Worm (Caenorhabditis elegans) whole organism, young adult: ENCODE results near the gene ccdc-47.

Experiments
- B0336.3 ChIP-seq: fragments of 200-800 bp; sonication (Bioruptor generic); IDR thresholded peaks from 2 replicates; pipeline ENCODE4 v1.3.6; 2022; ENCODE audit warnings: missing genetic modification characterization, missing compliant biosample characterization
- F10E7.11 ChIP-seq: sonication (generic microtip); optimal IDR thresholded peaks from 2 replicates; lab custom pipeline; 2017; ENCODE audit warnings: mild to moderate bottlenecking, missing genetic modification characterization, moderate library complexity, missing compliant biosample characterization
- F33H1.4 ChIP-seq: fragments of 200-800 bp; sonication (Bioruptor generic); IDR thresholded peaks from 2 replicates; pipeline ENCODE4 v1.3.6; 2022; ENCODE audit warnings: missing genetic modification reagents, missing genetic modification characterization, missing compliant biosample characterization
- F37B4.10 ChIP-seq: fragments of 200-800 bp; sonication (Bioruptor generic); IDR thresholded peaks from 2 replicates; pipeline ENCODE4 v1.3.6; 2022; ENCODE audit warnings: missing genetic modification characterization, missing compliant biosample characterization
- F39B2.1 ChIP-seq: fragments of 200-800 bp; sonication (Bioruptor generic); IDR thresholded peaks from 2 replicates; pipeline ENCODE4 v1.3.6; 2022; ENCODE audit warnings: missing genetic modification reagents, missing genetic modification characterization, missing compliant biosample characterization
- K11D2.4 ChIP-seq: fragments of 200-800 bp; sonication (Bioruptor generic); IDR thresholded peaks from 2 replicates; pipeline ENCODE4 v1.3.6; 2022; ENCODE audit warnings: missing genetic modification reagents, missing genetic modification characterization, missing compliant biosample characterization
- K12H6.12 ChIP-seq: fragments of 200-800 bp; sonication (Bioruptor generic); optimal IDR thresholded peaks from 2 replicates; lab custom pipeline; 2018; ENCODE audit warnings: mild to moderate bottlenecking, missing genetic modification characterization, missing compliant biosample characterization
- Y53G8AR.9 ChIP-seq: fragments of 200-800 bp; sonication (Bioruptor generic); conservative IDR thresholded peaks from 2 replicates; pipeline ENCODE4 v1.3.6; 2022; ENCODE audit warnings: missing genetic modification reagents, missing genetic modification characterization, missing compliant biosample characterization
- attf-3 ChIP-seq: fragments of 200-800 bp; sonication (Bioruptor generic); conservative IDR thresholded peaks from 2 replicates; pipeline ENCODE4 v1.3.6; 2022; ENCODE audit warnings: missing genetic modification reagents, missing genetic modification characterization, missing compliant biosample characterization
- attf-5 ChIP-seq: fragments of 200-800 bp; sonication (Bioruptor generic); optimal IDR thresholded peaks from 2 replicates; lab custom pipeline; 2018; ENCODE audit warnings: mild to moderate bottlenecking, missing genetic modification characterization, missing compliant biosample characterization
- bed-2 ChIP-seq: fragments of 200-800 bp; sonication (Bioruptor generic); IDR thresholded peaks from 2 replicates; pipeline ENCODE4 v1.3.6; 2022; ENCODE audit warnings: missing genetic modification reagents, missing genetic modification characterization, missing compliant biosample characterization
- ccch-3 ChIP-seq: fragments of 200-800 bp; sonication (Bioruptor generic); optimal IDR thresholded peaks from 2 replicates; lab custom pipeline; 2018; ENCODE audit warnings: mild to moderate bottlenecking, missing genetic modification characterization, missing compliant biosample characterization
- cebp-1 ChIP-seq, 2 experiments: fragments of 200-800 bp in 1 of 2; sonication (Bioruptor generic) in 1 of 2; sonication (generic microtip) in 1 of 2; IDR thresholded peaks in 1 of 2; optimal IDR thresholded peaks in 1 of 2; 2 replicates each; pipeline versions ENCODE4 v1.3.6 to Lab custom; 2017 to 2022; ENCODE audit warnings: missing compliant biosample characterization in 2 of 2, missing genetic modification characterization in 2 of 2, mild to moderate bottlenecking in 1 of 2, missing genetic modification reagents in 1 of 2, moderate library complexity in 1 of 2
- cebp-2 ChIP-seq: fragments of 200-800 bp; sonication (Bioruptor generic); IDR thresholded peaks from 2 replicates; pipeline ENCODE4 v1.3.6; 2022; ENCODE audit warnings: missing genetic modification characterization, missing compliant biosample characterization
- ceh-40 ChIP-seq: fragments of 200-800 bp; sonication (Bioruptor generic); IDR thresholded peaks from 2 replicates; pipeline ENCODE4 v1.3.6; 2022; ENCODE audit warnings: missing genetic modification characterization, missing compliant biosample characterization
- ceh-91 ChIP-seq: fragments of 200-800 bp; sonication (Bioruptor generic); IDR thresholded peaks from 2 replicates; pipeline ENCODE4 v1.3.6; 2022; ENCODE audit warnings: missing genetic modification reagents, missing genetic modification characterization, missing compliant biosample characterization
- chd-7 ChIP-seq: sonication (generic microtip); optimal IDR thresholded peaks from 2 replicates; lab custom pipeline; 2016; ENCODE audit warnings: mild to moderate bottlenecking, missing genetic modification characterization, moderate library complexity, missing compliant biosample characterization
- dox-1 ChIP-seq: fragments of 200-800 bp; sonication (Bioruptor generic); IDR thresholded peaks from 2 replicates; pipeline ENCODE4 v1.3.6; 2022; ENCODE audit warnings: missing genetic modification reagents, missing genetic modification characterization, missing compliant biosample characterization
- dpff-1 ChIP-seq: sonication (generic microtip); optimal IDR thresholded peaks from 2 replicates; lab custom pipeline; 2017; ENCODE audit warnings: mild to moderate bottlenecking, missing genetic modification characterization, missing compliant biosample characterization
- fkh-3 ChIP-seq: sonication (generic microtip); optimal IDR thresholded peaks from 2 replicates; lab custom pipeline; 2016; ENCODE audit warnings: mild to moderate bottlenecking, missing genetic modification characterization, missing compliant biosample characterization
- gei-17 ChIP-seq: fragments of 200-800 bp; sonication (Bioruptor generic); optimal IDR thresholded peaks from 2 replicates; lab custom pipeline; 2018; ENCODE audit warnings: mild to moderate bottlenecking, missing genetic modification characterization, missing compliant biosample characterization
- hlh-26 ChIP-seq: fragments of 200-800 bp; sonication (Bioruptor generic); conservative IDR thresholded peaks from 2 replicates; pipeline ENCODE4 v1.3.6; 2022; ENCODE audit warnings: missing genetic modification reagents, missing genetic modification characterization, missing compliant biosample characterization
- hmg-1.2 ChIP-seq: fragments of 200-800 bp; sonication (Bioruptor generic); IDR thresholded peaks from 2 replicates; pipeline ENCODE4 v1.3.6; 2022; ENCODE audit warnings: missing genetic modification reagents, missing genetic modification characterization, missing compliant biosample characterization
- hrde-1 ChIP-seq: sonication (generic microtip); optimal IDR thresholded peaks from 2 replicates; lab custom pipeline; 2016; ENCODE audit warnings: missing genetic modification characterization, mild to moderate bottlenecking, missing compliant biosample characterization, moderate library complexity, missing genotype, missing genetic modification reagents, borderline replicate concordance
- lin-35 ChIP-seq, 3 experiments: fragments of 150-350 bp in 2 of 3; sonication (generic microtip) in 1 of 3; optimal IDR thresholded peaks; 2 replicates each; lab custom pipeline; 2014 to 2018; ENCODE audit warnings: missing biosample characterization in 3 of 3, missing genetic modification characterization in 3 of 3, missing genetic modification reagents in 3 of 3
- lsl-1 ChIP-seq: fragments of 200-800 bp; sonication (Bioruptor generic); optimal IDR thresholded peaks from 2 replicates; lab custom pipeline; 2018; ENCODE audit warnings: mild to moderate bottlenecking, missing genetic modification characterization, moderate library complexity, missing compliant biosample characterization
- madf-10 ChIP-seq: sonication (generic microtip); optimal IDR thresholded peaks from 2 replicates; lab custom pipeline; 2016; ENCODE audit warnings: mild to moderate bottlenecking, missing genetic modification characterization, missing compliant biosample characterization
- madf-6 ChIP-seq: fragments of 200-800 bp; sonication (Bioruptor generic); IDR thresholded peaks from 2 replicates; pipeline ENCODE4 v1.3.6; 2022; ENCODE audit warnings: missing genetic modification reagents, missing genetic modification characterization, missing compliant biosample characterization
- mes-4 ChIP-seq: sonication (generic microtip); optimal IDR thresholded peaks from 2 replicates; lab custom pipeline; 2016; ENCODE audit warnings: missing genotype, missing genetic modification characterization, missing compliant biosample characterization
- nfyb-1 ChIP-seq: fragments of 200-800 bp; sonication (Bioruptor generic); IDR thresholded peaks from 2 replicates; pipeline ENCODE4 v1.3.6; 2022; ENCODE audit warnings: missing genetic modification reagents, missing genetic modification characterization, missing compliant biosample characterization
- nhr-120 ChIP-seq: fragments of 200-800 bp; sonication (Bioruptor generic); IDR thresholded peaks from 2 replicates; pipeline ENCODE4 v1.3.6; 2022; ENCODE audit warnings: missing genetic modification characterization, missing compliant biosample characterization
- nhr-27 ChIP-seq: fragments of 200-800 bp; sonication (Bioruptor generic); optimal IDR thresholded peaks from 2 replicates; lab custom pipeline; 2018; ENCODE audit warnings: mild to moderate bottlenecking, missing genetic modification characterization, moderate library complexity, missing compliant biosample characterization
- nhr-80 ChIP-seq: sonication (generic microtip); optimal IDR thresholded peaks from 2 replicates; lab custom pipeline; 2016; ENCODE audit warnings: missing genetic modification characterization, missing compliant biosample characterization
- rcor-1 ChIP-seq: fragments of 200-800 bp; sonication (Bioruptor generic); IDR thresholded peaks from 2 replicates; pipeline ENCODE4 v1.3.6; 2022; ENCODE audit warnings: missing genetic modification reagents, missing genetic modification characterization, missing compliant biosample characterization
- repo-1 ChIP-seq: sonication (generic microtip); optimal IDR thresholded peaks from 2 replicates; lab custom pipeline; 2017; ENCODE audit warnings: mild to moderate bottlenecking, missing genetic modification characterization, missing compliant biosample characterization
- rpc-1 ChIP-seq, 2 experiments: fragments of 150-350 bp in 1 of 2; sonication (generic microtip) in 1 of 2; optimal IDR thresholded peaks; 2 replicates each; lab custom pipeline; 2014 to 2018; ENCODE audit warnings: missing biosample characterization in 1 of 2, missing genetic modification characterization in 1 of 2, missing genetic modification reagents in 1 of 2, missing genotype in 1 of 2
- sea-2 ChIP-seq: fragments of 200-800 bp; sonication (Bioruptor generic); IDR thresholded peaks from 2 replicates; pipeline ENCODE4 v1.3.6; 2022; ENCODE audit warnings: missing genetic modification characterization, missing compliant biosample characterization
- somi-1 ChIP-seq: fragments of 200-800 bp; sonication (Bioruptor generic); optimal IDR thresholded peaks from 2 replicates; lab custom pipeline; 2018; ENCODE audit warnings: mild to moderate bottlenecking, missing genetic modification characterization, missing compliant biosample characterization
- tbp1 ChIP-seq: fragments of 200-800 bp; sonication (Bioruptor generic); optimal IDR thresholded peaks from 2 replicates; lab custom pipeline; 2018; ENCODE audit warnings: mild to moderate bottlenecking, missing genetic modification characterization, missing compliant biosample characterization
- tlf-1 ChIP-seq: fragments of 200-800 bp; sonication (Bioruptor generic); optimal IDR thresholded peaks from 2 replicates; lab custom pipeline; 2018; ENCODE audit warnings: mild to moderate bottlenecking, missing genetic modification characterization, missing compliant biosample characterization
- unc-130 ChIP-seq: sonication (generic microtip); optimal IDR thresholded peaks from 2 replicates; lab custom pipeline; 2016; ENCODE audit warnings: missing genetic modification reagents, missing genetic modification characterization, missing compliant biosample characterization
- xnd-1 ChIP-seq: sonication (generic microtip); optimal IDR thresholded peaks from 2 replicates; lab custom pipeline; 2016; ENCODE audit warnings: missing genotype, missing genetic modification reagents, missing genetic modification characterization, missing compliant biosample characterization
- zfh-2 ChIP-seq: fragments of 200-800 bp; sonication (Bioruptor generic); conservative IDR thresholded peaks from 2 replicates; pipeline ENCODE4 v1.3.6; 2022; ENCODE audit warnings: missing genetic modification reagents, missing genetic modification characterization, missing compliant biosample characterization
- ztf-22 ChIP-seq: fragments of 200-800 bp; sonication (Bioruptor generic); optimal IDR thresholded peaks from 2 replicates; lab custom pipeline; 2018; ENCODE audit warnings: mild to moderate bottlenecking, missing genetic modification characterization, moderate library complexity, missing compliant biosample characterization
- ztf-6 ChIP-seq: fragments of 200-800 bp; sonication (Bioruptor generic); IDR thresholded peaks from 2 replicates; pipeline ENCODE4 v1.3.6; 2022; ENCODE audit warnings: missing genetic modification reagents, missing genetic modification characterization, missing compliant biosample characterization

ccdc-47 gene

ce11 chrIII:3887586-3887985 is 29.2 kb upstream of the ccdc-47 start:
- TF ChIP-seq lsl-1 (GFP tag; lab: Kevin White, UChicago): no peak
- TF ChIP-seq nfyb-1: no peak
- no peak for TF ChIP-seq ztf-6 (GFP tag; lab: Robert Waterston, UW)
- TF ChIP-seq somi-1 (GFP tag; lab: Kevin White, UChicago): no peak
- TF ChIP-seq rpc-1 (optimal IDR thresholded peaks at IDR 0.05; lab: Kevin White, UChicago): no peak
- no peak for TF ChIP-seq rpc-1 (tag; optimal IDR thresholded peaks at IDR 0.05; lab: Kevin White, UChicago)
- TF ChIP-seq F37B4.10 (GFP tag; lab: Robert Waterston, UW): no peak
- no peak for TF ChIP-seq mes-4
- no peak for TF ChIP-seq nhr-27
- peak; percentile 74 for TF ChIP-seq dox-1 (GFP tag; lab: Robert Waterston, UW)
- TF ChIP-seq rcor-1 (GFP tag; lab: Robert Waterston, UW): no peak
- no peak for TF ChIP-seq ceh-40 (GFP tag; lab: Robert Waterston, UW)
- no peak for TF ChIP-seq ztf-22 (GFP tag; lab: Kevin White, UChicago)
- TF ChIP-seq F33H1.4: no peak
- peak; percentile 12 for TF ChIP-seq attf-5 (GFP tag; lab: Kevin White, UChicago)
- no peak for TF ChIP-seq sea-2 (GFP tag; lab: Robert Waterston, UW)
- TF ChIP-seq F10E7.11: no peak
- no peak for TF ChIP-seq zfh-2
- TF ChIP-seq F39B2.1 (GFP tag; lab: Robert Waterston, UW): no peak
- TF ChIP-seq gei-17: no peak
- TF ChIP-seq nhr-120 (GFP tag; lab: Robert Waterston, UW): no peak
- peak; percentile 24; the same call in 1 of the 2 replicates for TF ChIP-seq hmg-1.2 (GFP tag; lab: Robert Waterston, UW)
- no peak for TF ChIP-seq xnd-1 (tag; lab: Kevin White, UChicago)
- no peak for TF ChIP-seq lin-35 (GFP tag; optimal IDR thresholded peaks at IDR 0.05; lab: Kevin White, UChicago)
- no peak for TF ChIP-seq madf-6 (GFP tag; lab: Robert Waterston, UW)
- TF ChIP-seq fkh-3 (tag; lab: Kevin White, UChicago): no peak
- no peak for TF ChIP-seq Y53G8AR.9 (GFP tag; lab: Robert Waterston, UW)
- no peak for TF ChIP-seq tbp1 (GFP tag; lab: Kevin White, UChicago)
- TF ChIP-seq bed-2 (GFP tag; lab: Robert Waterston, UW): no peak
- TF ChIP-seq chd-7 (tag; lab: Kevin White, UChicago): no peak
- no peak for TF ChIP-seq cebp-2 (GFP tag; lab: Robert Waterston, UW)
- no peak for TF ChIP-seq ccch-3 (GFP tag; lab: Kevin White, UChicago)
- TF ChIP-seq cebp-1 (GFP tag; IDR thresholded peaks at IDR 0.05; lab: Robert Waterston, UW): no peak
- peak; percentile 48 for TF ChIP-seq cebp-1 (tag; optimal IDR thresholded peaks at IDR 0.05; lab: Kevin White, UChicago)
- peak; percentile 91 for TF ChIP-seq nhr-80 (tag; lab: Kevin White, UChicago)
- no peak for TF ChIP-seq B0336.3
- TF ChIP-seq ceh-91 (GFP tag; lab: Robert Waterston, UW): no peak

- TF ChIP-seq unc-130 (GFP tag; lab: Kevin White, UChicago) (no peak), ceh-91 (GFP tag; lab: Robert Waterston, UW) (no peak), hrde-1 (tag; lab: Kevin White, UChicago) (no peak), F33H1.4 (no peak), tbp1 (GFP tag; lab: Kevin White, UChicago) (no peak), nhr-120 (GFP tag; lab: Robert Waterston, UW) (no peak), K11D2.4 (GFP tag; lab: Robert Waterston, UW) (no peak), repo-1 (tag; lab: Kevin White, UChicago) (no peak), tlf-1 (GFP tag; lab: Kevin White, UChicago) (no peak), madf-10 (tag; lab: Kevin White, UChicago) (no peak), attf-3 (GFP tag; lab: Robert Waterston, UW) (no peak), K12H6.12 (tag; lab: Kevin White, UChicago) (no peak), dpff-1 (tag; lab: Kevin White, UChicago) (no peak), somi-1 (GFP tag; lab: Kevin White, UChicago) (no peak), hlh-26 (GFP tag; lab: Robert Waterston, UW) (no peak)
- TF ChIP-seq, all 124 proteins: peak for 0
Observed at ce11 chrIII:3889896-3890295, 26.9 kb upstream of the ccdc-47 start.
